Worm (Caenorhabditis elegans): ENCODE results near the gene K02E11.6.
A peak's percentile ranks its signal among the peaks of the same experiment; 100 is the strongest.

Gene K02E11.6

ce11 chrV:14226373-14226772, 22.2 kb upstream of the K02E11.6 start, which contains the start of gene nep-21:
Gene nep-21 (minus strand): TSS chrV:14226473.
- TF ChIP-seq D2030.7 (GFP tag; IDR thresholded peaks at IDR 0.05) (no peak), hmg-1.2 (GFP tag; IDR thresholded peaks at IDR 0.05) (no peak), egl-18 (GFP tag; IDR thresholded peaks at IDR 0.05) (no peak), athp-1 (tag; optimal IDR thresholded peaks at IDR 0.05) (no peak), gei-17 (GFP tag; optimal IDR thresholded peaks at IDR 0.05) (no peak), Y95B8A.8 (GFP tag; IDR thresholded peaks at IDR 0.05) (no peak), madf-3 (GFP tag; IDR thresholded peaks at IDR 0.05) (no peak)

- peak; percentile 31 for TF ChIP-seq ztf-18 (tag; optimal IDR thresholded peaks at IDR 0.05)
- TF ChIP-seq snpc-4 (GFP tag; optimal IDR thresholded peaks at IDR 0.05) = peak; percentile 0
- TF ChIP-seq snpc-4 (tag; optimal IDR thresholded peaks at IDR 0.05) = peak in 1 of 4 experiments; percentile 12
- 0 out of 2 replicates have a peak, but pooled peaks have one; percentile 37 for TF ChIP-seq ztf-25 (GFP tag; IDR thresholded peaks at IDR 0.05)
- TF ChIP-seq chd-7 (tag; optimal IDR thresholded peaks at IDR 0.05) = peak; percentile 1
- TF ChIP-seq B0261.1 (tag; optimal IDR thresholded peaks at IDR 0.05) = peak; percentile 69
- peak; percentile 88 for TF ChIP-seq tbp1 (GFP tag; optimal IDR thresholded peaks at IDR 0.05)
- no peak for TF ChIP-seq T07F8.4 (tag; optimal IDR thresholded peaks at IDR 0.05)
- TF ChIP-seq lag-1 (GFP tag; IDR thresholded peaks at IDR 0.05) = no peak
- no peak for TF ChIP-seq lsy-27 (tag; optimal IDR thresholded peaks at IDR 0.05; ENCODE audit: borderline replicate concordance, insufficient read depth)
- no peak for TF ChIP-seq akir-1 (GFP tag; optimal IDR thresholded peaks at IDR 0.05)
- peak; percentile 55 for TF ChIP-seq rpc-1 (optimal IDR thresholded peaks at IDR 0.05)
- peak; percentile 80 for TF ChIP-seq rpc-1 (tag; optimal IDR thresholded peaks at IDR 0.05)
- peak; percentile 51; the same call in 1 of the 2 replicates for TF ChIP-seq D2030.7 (GFP tag; IDR thresholded peaks at IDR 0.05)
- TF ChIP-seq ztf-22 (GFP tag; optimal IDR thresholded peaks at IDR 0.05) = no peak
- peak; percentile 4 for TF ChIP-seq him-1 (tag; optimal IDR thresholded peaks at IDR 0.05)
- TF ChIP-seq hmg-1.2 (GFP tag; IDR thresholded peaks at IDR 0.05) = peak; percentile 25; the same call in 1 of the 2 replicates
- no peak for TF ChIP-seq ceh-91 (GFP tag; IDR thresholded peaks at IDR 0.05)
- no peak for TF ChIP-seq tbx-9 (tag; optimal IDR thresholded peaks at IDR 0.05; ENCODE audit: borderline replicate concordance)
- peak; percentile 37 for TF ChIP-seq die-1 (tag; optimal IDR thresholded peaks at IDR 0.05)
- TF ChIP-seq pbrm-1 (GFP tag; IDR thresholded peaks at IDR 0.05) = peak; percentile 61; the same call in 1 of the 2 replicates
- TF ChIP-seq F23B12.7 (tag; optimal IDR thresholded peaks at IDR 0.05; ENCODE audit: insufficient read depth) = peak; percentile 73
- TF ChIP-seq madf-6 (GFP tag; IDR thresholded peaks at IDR 0.05) = peak; percentile 39; the same call in 1 of the 2 replicates
- TF ChIP-seq snpc-1.1 (tag; optimal IDR thresholded peaks at IDR 0.05; ENCODE audit: insufficient read depth) = peak; percentile 49
- no peak for TF ChIP-seq sea-2 (GFP tag; IDR thresholded peaks at IDR 0.05)
- TF ChIP-seq nhr-179 (tag; optimal IDR thresholded peaks at IDR 0.05) = no peak
- TF ChIP-seq mxl-1 (tag; optimal IDR thresholded peaks at IDR 0.05) = peak; percentile 7
- peak; percentile 73; the same call in 1 of the 2 replicates for TF ChIP-seq lin-26 (GFP tag; IDR thresholded peaks at IDR 0.05)
- TF ChIP-seq ceh-27 (GFP tag; optimal IDR thresholded peaks at IDR 0.05) = no peak
- peak; percentile 54 for TF ChIP-seq snpc-1.3 (tag; optimal IDR thresholded peaks at IDR 0.05; ENCODE audit: insufficient read depth)
- no peak for TF ChIP-seq efl-1 (GFP tag; optimal IDR thresholded peaks at IDR 0.05)
Observed at ce11 chrV:14230788-14231583, 17.6 kb upstream of the K02E11.6 start.
